Fruit fly (Drosophila melanogaster) whole organism, embryonic: Measurements from ENCODE around the gene CG3726.

Experiments used
- Antp ChIP-seq: fragments of 200-800 bp; sonication (Bioruptor generic); optimal IDR thresholded peaks from 3 replicates; lab custom pipeline; 2016; ENCODE audit warnings: missing biosample characterization, missing genetic modification characterization
- Atf-2 ChIP-seq: fragments of 200-800 bp; sonication (Bioruptor generic); optimal IDR thresholded peaks from 2 replicates; lab custom pipeline; 2016; ENCODE audit warnings: missing biosample characterization, missing genetic modification characterization
- CG11247 ChIP-seq: fragments of 200-800 bp; sonication (Bioruptor generic); IDR thresholded peaks from 2 replicates; pipeline ENCODE4 v1.3.6; 2022; ENCODE audit warnings: missing biosample characterization, missing genetic modification characterization
- CG12744 ChIP-seq: fragments of 200-800 bp; sonication (Bioruptor generic); optimal IDR thresholded peaks from 2 replicates; lab custom pipeline; 2016; ENCODE audit warnings: missing biosample characterization, missing genetic modification characterization
- CG13287 ChIP-seq: fragments of 200-800 bp; sonication (Bioruptor generic); IDR thresholded peaks from 2 replicates; pipeline ENCODE4 v1.3.6; 2022; ENCODE audit warnings: missing biosample characterization, missing genetic modification characterization; ENCODE audit not compliant: partially characterized antibody
- CG13424 ChIP-seq: fragments of 200-800 bp; sonication (Bioruptor generic); optimal IDR thresholded peaks from 2 replicates; lab custom pipeline; 2019; ENCODE audit warnings: missing biosample characterization, mild to moderate bottlenecking, missing genetic modification characterization, moderate library complexity
- CG15479 ChIP-seq: fragments of 200-800 bp; sonication (Bioruptor generic); optimal IDR thresholded peaks from 3 replicates; lab custom pipeline; 2019; ENCODE audit warnings: missing biosample characterization, mild to moderate bottlenecking, missing genetic modification characterization, moderate library complexity
- CG15696 ChIP-seq: fragments of 200-800 bp; sonication (Bioruptor generic); optimal IDR thresholded peaks from 2 replicates; lab custom pipeline; 2019; ENCODE audit warnings: missing biosample characterization, mild to moderate bottlenecking, missing genetic modification characterization, moderate library complexity
- CG30403 ChIP-seq: fragments of 200-800 bp; sonication (Bioruptor generic); optimal IDR thresholded peaks from 3 replicates; lab custom pipeline; 2016; ENCODE audit warnings: missing biosample characterization, missing genetic modification characterization
- CG34376 ChIP-seq: fragments of 200-800 bp; sonication (Bioruptor generic); optimal IDR thresholded peaks from 2 replicates; lab custom pipeline; 2018; ENCODE audit warnings: missing biosample characterization, mild to moderate bottlenecking, missing genetic modification characterization
- CG3847 ChIP-seq: fragments of 200-800 bp; sonication (Bioruptor generic); IDR thresholded peaks from 2 replicates; pipeline ENCODE4 v1.3.6; 2022; ENCODE audit warnings: missing biosample characterization, missing genetic modification characterization
- CG4707 ChIP-seq: fragments of 200-800 bp; sonication (Bioruptor generic); optimal IDR thresholded peaks from 2 replicates; lab custom pipeline; 2018; ENCODE audit warnings: missing biosample characterization, mild to moderate bottlenecking, missing genetic modification characterization, moderate library complexity
- CG5245 ChIP-seq: fragments of 200-800 bp; sonication (Bioruptor generic); optimal IDR thresholded peaks from 3 replicates; lab custom pipeline; 2016; ENCODE audit warnings: missing biosample characterization, missing genetic modification characterization
- CG8765 ChIP-seq: fragments of 200-800 bp; sonication (Bioruptor generic); IDR thresholded peaks from 2 replicates; pipeline ENCODE4 v1.3.6; 2022; ENCODE audit warnings: missing biosample characterization, missing genetic modification characterization
- CG9609 ChIP-seq: fragments of 200-800 bp; sonication (Bioruptor generic); optimal IDR thresholded peaks from 3 replicates; lab custom pipeline; 2016; ENCODE audit warnings: missing biosample characterization, missing genetic modification characterization
- CrebB ChIP-seq: fragments of 200-800 bp; sonication (Bioruptor generic); optimal IDR thresholded peaks from 3 replicates; lab custom pipeline; 2018; ENCODE audit warnings: missing biosample characterization, mild to moderate bottlenecking, missing genetic modification characterization
- Dip2 ChIP-seq: fragments of 200-800 bp; sonication (Bioruptor generic); IDR thresholded peaks from 2 replicates; pipeline ENCODE4 v1.3.6; 2022; ENCODE audit warnings: missing biosample characterization, missing genetic modification characterization
- ERR ChIP-seq: fragments of 200-800 bp; sonication (Bioruptor generic); optimal IDR thresholded peaks from 2 replicates; lab custom pipeline; 2016; ENCODE audit warnings: missing biosample characterization, missing genetic modification characterization
- Hsf ChIP-seq: fragments of 200-800 bp; sonication (Bioruptor generic); optimal IDR thresholded peaks from 3 replicates; lab custom pipeline; 2016; ENCODE audit warnings: missing biosample characterization, missing genetic modification characterization
- NFAT ChIP-seq: fragments of 200-800 bp; sonication (Bioruptor generic); IDR thresholded peaks from 2 replicates; pipeline ENCODE4 v1.3.6; 2022; ENCODE audit warnings: missing biosample characterization, missing genetic modification characterization
- Ravus ChIP-seq: fragments of 200-800 bp; sonication (Bioruptor generic); IDR thresholded peaks from 2 replicates; pipeline ENCODE4 v1.3.6; 2022; ENCODE audit warnings: missing biosample characterization, missing genetic modification characterization
- chinmo ChIP-seq: fragments of 200-800 bp; sonication (Bioruptor generic); IDR thresholded peaks from 4 replicates; pipeline ENCODE4 v1.3.6; 2022; ENCODE audit warnings: missing biosample characterization, missing genetic modification characterization; ENCODE audit not compliant: partially characterized antibody
- disco-r ChIP-seq: fragments of 200-800 bp; sonication (Bioruptor generic); optimal IDR thresholded peaks from 2 replicates; lab custom pipeline; 2016; ENCODE audit warnings: missing biosample characterization, missing genetic modification characterization
- ftz-f1 ChIP-seq: fragments of 200-800 bp; sonication (Bioruptor generic); optimal IDR thresholded peaks from 2 replicates; lab custom pipeline; 2016; ENCODE audit warnings: missing biosample characterization, missing genetic modification characterization
- gce ChIP-seq: fragments of 200-800 bp; sonication (Bioruptor generic); IDR thresholded peaks from 3 replicates; pipeline ENCODE4 v1.3.6; 2022; ENCODE audit warnings: missing biosample characterization, missing genetic modification characterization
- gcm2 ChIP-seq: fragments of 200-800 bp; sonication (Bioruptor generic); optimal IDR thresholded peaks from 2 replicates; lab custom pipeline; 2016; ENCODE audit warnings: missing biosample characterization, missing genetic modification characterization
- gro ChIP-seq: fragments of 200-800 bp; sonication (Bioruptor generic); optimal IDR thresholded peaks from 2 replicates; lab custom pipeline; 2016; ENCODE audit warnings: missing biosample characterization, missing genetic modification characterization
- her ChIP-seq: fragments of 200-800 bp; sonication (Bioruptor generic); optimal IDR thresholded peaks from 2 replicates; lab custom pipeline; 2016; ENCODE audit warnings: missing biosample characterization, missing genetic modification characterization
- nmo ChIP-seq: fragments of 200-800 bp; sonication (Bioruptor generic); optimal IDR thresholded peaks from 2 replicates; lab custom pipeline; 2018; ENCODE audit warnings: missing biosample characterization, mild to moderate bottlenecking, missing genetic modification characterization, moderate library complexity
- nom ChIP-seq: fragments of 200-800 bp; sonication (Bioruptor generic); optimal IDR thresholded peaks from 2 replicates; lab custom pipeline; 2017; ENCODE audit warnings: missing biosample characterization, missing genetic modification characterization, mild to moderate bottlenecking, moderate library complexity, missing genetic modification reagents
- otp ChIP-seq: fragments of 200-800 bp; sonication (Bioruptor generic); IDR thresholded peaks from 3 replicates; pipeline ENCODE4, ENCODE4 v1.3.6; 2022; ENCODE audit warnings: missing biosample characterization, missing genetic modification characterization
- pho ChIP-seq: fragments of 200-800 bp; sonication (Bioruptor generic); optimal IDR thresholded peaks from 2 replicates; lab custom pipeline; 2016; ENCODE audit warnings: missing biosample characterization, missing genetic modification characterization
- rib ChIP-seq: fragments of 200-800 bp; sonication (Bioruptor generic); IDR thresholded peaks from 2 replicates; pipeline ENCODE4 v1.3.6; 2022; ENCODE audit warnings: missing biosample characterization, missing genetic modification characterization
- sd ChIP-seq: fragments of 200-800 bp; sonication (Bioruptor generic); optimal IDR thresholded peaks from 3 replicates; lab custom pipeline; 2018; ENCODE audit warnings: missing biosample characterization, mild to moderate bottlenecking, missing genetic modification characterization, moderate library complexity
- sens ChIP-seq: fragments of 200-800 bp; sonication (Bioruptor generic); peaks from one replicate; lab custom pipeline; 2016; ENCODE audit warnings: missing biosample characterization, missing genetic modification characterization
- sug ChIP-seq: fragments of 200-800 bp; optimal IDR thresholded peaks from 2 replicates; lab custom pipeline; 2019; ENCODE audit warnings: missing biosample characterization, mild to moderate bottlenecking, missing genetic modification characterization, moderate library complexity
- trem ChIP-seq: fragments of 200-800 bp; optimal IDR thresholded peaks from 3 replicates; lab custom pipeline; 2019; ENCODE audit warnings: missing biosample characterization, mild to moderate bottlenecking, missing genetic modification characterization, moderate library complexity
- zen ChIP-seq: fragments of 200-800 bp; sonication (Bioruptor generic); optimal IDR thresholded peaks from 3 replicates; lab custom pipeline; 2018; ENCODE audit warnings: missing biosample characterization, mild to moderate bottlenecking, missing genetic modification characterization, moderate library complexity

Gene CG3726

DNA sequence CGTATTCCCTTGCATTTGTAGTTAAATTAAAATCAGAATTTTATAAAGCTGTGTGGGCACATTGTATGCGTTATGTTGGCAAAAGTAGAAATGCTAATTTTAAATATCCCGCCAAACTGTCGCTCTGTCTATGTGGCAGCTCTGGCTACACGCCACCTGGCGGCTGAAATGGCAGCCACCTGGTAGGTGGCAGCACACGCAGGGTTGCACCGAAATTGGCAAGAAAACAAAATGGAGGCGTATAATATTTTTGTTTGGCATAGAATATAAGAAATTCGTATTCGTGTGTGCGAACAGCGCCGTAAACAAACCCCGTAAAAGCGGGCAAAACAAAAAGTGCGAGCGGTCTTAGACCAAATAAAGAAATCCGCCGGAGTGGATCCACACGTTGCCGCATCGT is 9.0 kb upstream of the CG3726 start, which contains the start of gene CG12236 (continued):
- peak; percentile 44 for TF ChIP-seq nom (GFP tag; lab: Kevin White, UChicago)
- TF ChIP-seq zen (tag; lab: Kevin White, UChicago), result peak; percentile 42
- no peak for TF ChIP-seq gce (GFP tag; lab: Robert Waterston, UW)
- TF ChIP-seq gro (GFP tag; lab: Kevin White, UChicago), result peak; percentile 56
- TF ChIP-seq sd (tag; lab: Kevin White, UChicago), result peak; percentile 53
- peak; percentile 49; the same call in 1 of the 2 replicates for TF ChIP-seq CG11247 (GFP tag; lab: Robert Waterston, UW)
- TF ChIP-seq ERR, result peak; percentile 20
- peak; percentile 47 for TF ChIP-seq CG15696
- peak; percentile 78 for TF ChIP-seq NFAT (GFP tag; lab: Robert Waterston, UW)
- peak; percentile 50 for TF ChIP-seq CG34376 (GFP tag; lab: Kevin White, UChicago)
- TF ChIP-seq Ravus (GFP tag; lab: Robert Waterston, UW), result no peak
- TF ChIP-seq gcm2 (GFP tag; lab: Kevin White, UChicago), result peak; percentile 40
- TF ChIP-seq CG4707, result peak; percentile 13
- TF ChIP-seq CG3847 (GFP tag; lab: Robert Waterston, UW), result peak; percentile 83
- no peak for TF ChIP-seq otp (GFP tag; lab: Robert Waterston, UW)
- TF ChIP-seq Dip2, result no peak
- no peak for TF ChIP-seq CG8765
- TF ChIP-seq CG13287, result peak; percentile 50; the same call in 1 of the 2 replicates
- TF ChIP-seq ftz-f1 (GFP tag; lab: Kevin White, UChicago), result peak; percentile 77
- TF ChIP-seq CG30403 (GFP tag; lab: Kevin White, UChicago), result peak; percentile 30
- no peak for TF ChIP-seq Atf-2
- peak; percentile 21 for TF ChIP-seq CG13424 (tag; lab: Kevin White, UChicago)
- TF ChIP-seq CG5245 (GFP tag; lab: Kevin White, UChicago), result peak; percentile 43
- TF ChIP-seq trem (tag; lab: Kevin White, UChicago), result peak; percentile 89
- TF ChIP-seq Antp (GFP tag; lab: Kevin White, UChicago), result peak; percentile 34
- peak; percentile 96 for TF ChIP-seq rib (GFP tag; lab: Robert Waterston, UW)
- TF ChIP-seq CG12744 (GFP tag; lab: Kevin White, UChicago), result no peak
- TF ChIP-seq Hsf (GFP tag; lab: Kevin White, UChicago), result peak; percentile 44
- TF ChIP-seq disco-r, result peak; percentile 2
- peak; percentile 56 for TF ChIP-seq her (GFP tag; lab: Kevin White, UChicago)
- TF ChIP-seq CrebB (tag; lab: Kevin White, UChicago), result peak; percentile 62
- peak; percentile 66 for TF ChIP-seq nmo (GFP tag; lab: Kevin White, UChicago)

DNA sequence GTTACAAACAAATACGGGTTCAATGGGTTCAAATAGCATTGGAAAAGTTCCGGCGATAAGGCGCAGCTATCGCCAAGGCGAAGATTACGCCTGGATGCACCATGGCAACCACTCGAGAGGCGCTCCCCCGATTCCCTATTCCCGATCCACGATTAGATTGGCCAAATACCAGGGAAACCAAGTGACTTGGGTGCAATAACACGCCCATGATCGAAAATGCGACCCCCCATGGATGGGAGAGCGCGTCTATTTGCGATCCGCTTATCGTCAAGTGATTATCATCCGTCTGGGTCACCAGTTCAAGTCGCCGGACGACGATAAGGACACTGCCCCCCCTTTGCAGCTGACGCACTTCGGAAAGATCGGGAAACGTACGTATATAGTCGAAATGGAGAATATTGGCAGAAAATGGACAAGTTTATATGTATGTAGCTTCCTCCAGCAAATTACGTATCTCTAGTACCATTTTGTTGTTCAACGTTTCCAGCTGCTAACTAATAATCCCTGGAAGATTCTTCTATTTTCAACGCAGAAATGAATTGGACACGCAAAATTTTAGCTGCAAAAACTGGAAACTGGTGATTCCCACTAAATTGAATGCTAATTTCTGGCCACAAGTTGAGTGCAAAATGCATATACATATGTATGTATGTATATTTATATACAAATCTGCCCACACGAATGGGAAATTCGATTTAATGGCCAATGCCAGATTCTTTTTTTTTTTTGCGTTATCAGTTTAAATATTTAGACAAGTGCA is 1.7 kb upstream of the CG3726 start:
- TF ChIP-seq sens, result peak; percentile 54
- TF ChIP-seq CG9609, result no peak
- TF ChIP-seq chinmo (GFP tag; lab: Robert Waterston, UW), result 0 out of 4 replicates have a peak, but pooled peaks have one; percentile 49
- peak; percentile 41 for TF ChIP-seq CG34376 (GFP tag; lab: Kevin White, UChicago)
- TF ChIP-seq CG15479 (GFP tag; lab: Kevin White, UChicago), result peak; percentile 35
- no peak for TF ChIP-seq pho
- TF ChIP-seq sug, result peak; percentile 99
